Worm (Caenorhabditis elegans) whole organism, early embryonic: ENCODE results near the gene brap-2.

Experiments
- B0310.2 ChIP-seq: sonication (generic microtip); optimal IDR thresholded peaks from 2 replicates; lab custom pipeline; 2016; ENCODE audit warnings: mild to moderate bottlenecking, missing genetic modification characterization, missing compliant biosample characterization
- F13C5.2 ChIP-seq: sonication (generic microtip); optimal IDR thresholded peaks from 2 replicates; lab custom pipeline; 2017; ENCODE audit warnings: mild to moderate bottlenecking, missing genetic modification characterization, inconsistent platforms, missing compliant biosample characterization
- aly-1 ChIP-seq: sonication (generic microtip); optimal IDR thresholded peaks from 2 replicates; lab custom pipeline; 2016; ENCODE audit warnings: missing genetic modification characterization, missing compliant biosample characterization
- ama-1 ChIP-seq: fragments of 150-350 bp; optimal IDR thresholded peaks from 2 replicates; lab custom pipeline; 2014
- ceh-13 ChIP-seq: fragments of 200-800 bp; sonication (Bioruptor generic); optimal IDR thresholded peaks from 2 replicates; lab custom pipeline; 2018; ENCODE audit warnings: mild to moderate bottlenecking, missing genetic modification characterization, missing compliant biosample characterization
- ceh-36 ChIP-seq: sonication (generic microtip); optimal IDR thresholded peaks from 2 replicates; lab custom pipeline; 2016; ENCODE audit warnings: missing genetic modification characterization, inconsistent platforms, missing compliant biosample characterization
- ets-7 ChIP-seq: sonication (generic microtip); optimal IDR thresholded peaks from 2 replicates; lab custom pipeline; 2016; ENCODE audit warnings: missing genotype, missing genetic modification characterization, missing compliant biosample characterization
- flt-1 ChIP-seq: fragments of 200-800 bp; sonication (Bioruptor generic); IDR thresholded peaks from 2 replicates; pipeline ENCODE4 v1.3.6; 2022; ENCODE audit warnings: missing genetic modification characterization, missing compliant biosample characterization
- hmbx-1 ChIP-seq: sonication (generic microtip); optimal IDR thresholded peaks from 2 replicates; lab custom pipeline; 2016; ENCODE audit warnings: mild to moderate bottlenecking, missing genetic modification characterization, missing compliant biosample characterization
- hmg-4 ChIP-seq: fragments of 200-800 bp; sonication (Bioruptor generic); optimal IDR thresholded peaks from 2 replicates; lab custom pipeline; 2018; ENCODE audit warnings: mild to moderate bottlenecking, missing genetic modification characterization, missing compliant biosample characterization
- hnd-1 ChIP-seq: sonication (generic microtip); optimal IDR thresholded peaks from 2 replicates; lab custom pipeline; 2016; ENCODE audit warnings: missing genetic modification characterization, missing compliant biosample characterization
- pes-1 ChIP-seq: fragments of 200-800 bp; sonication (Bioruptor generic); IDR thresholded peaks from 2 replicates; pipeline ENCODE4 v1.3.6; 2022; ENCODE audit warnings: missing genetic modification reagents, missing genetic modification characterization, missing compliant biosample characterization
- scrt-1 ChIP-seq: fragments of 200-800 bp; sonication (Bioruptor generic); IDR thresholded peaks from 2 replicates; pipeline ENCODE4 v1.3.6; 2022; ENCODE audit warnings: missing genetic modification characterization, missing compliant biosample characterization
- sea-1 ChIP-seq: fragments of 200-800 bp; sonication (Bioruptor generic); conservative IDR thresholded peaks from 2 replicates; pipeline ENCODE4 v1.3.6; 2022; ENCODE audit warnings: missing genetic modification characterization, missing compliant biosample characterization
- tbx-11 ChIP-seq: fragments of 200-800 bp; sonication (Bioruptor generic); IDR thresholded peaks from 2 replicates; pipeline ENCODE4 v1.3.6; 2022; ENCODE audit warnings: missing genetic modification characterization, missing compliant biosample characterization
- tbx-37 ChIP-seq: fragments of 200-800 bp; sonication (Bioruptor generic); conservative IDR thresholded peaks from 2 replicates; pipeline ENCODE4 v1.3.6; 2022; ENCODE audit warnings: missing genetic modification reagents, missing genetic modification characterization, missing compliant biosample characterization
- tra-4 ChIP-seq: sonication (generic microtip); optimal IDR thresholded peaks from 2 replicates; lab custom pipeline; 2017; ENCODE audit warnings: missing genetic modification characterization, missing compliant biosample characterization

The brap-2 gene

DNA sequence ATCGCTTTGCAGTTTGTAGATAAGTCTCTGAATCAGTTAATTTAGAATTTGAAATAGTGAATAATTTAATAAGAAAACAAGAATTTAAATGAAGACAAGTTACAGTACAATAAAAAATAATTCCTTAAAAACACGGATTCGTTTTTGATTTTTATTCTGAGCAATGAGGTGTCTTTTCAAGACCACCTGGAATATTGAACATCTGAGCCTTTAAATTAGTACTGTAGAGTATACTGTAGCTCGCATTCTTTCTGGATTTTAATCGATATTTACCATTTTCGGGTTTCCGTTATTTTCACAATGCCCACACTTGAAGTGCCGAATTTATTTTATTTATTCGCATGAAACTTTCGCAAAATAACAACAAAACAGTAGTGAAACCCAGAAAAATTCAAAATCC, 30.8 kb upstream of the brap-2 start, which contains the start of gene F07F6.7:
F07F6.7 (minus strand) TSS at position 27 of the 400 bp plus-strand sequence.
- TF ChIP-seq tra-4 (tag; lab: Kevin White, UChicago) = no peak
- TF ChIP-seq F13C5.2 (tag; lab: Kevin White, UChicago) = no peak
- TF ChIP-seq B0310.2 (tag; lab: Kevin White, UChicago) = no peak
- no peak for TF ChIP-seq ceh-36
- TF ChIP-seq scrt-1 (GFP tag; lab: Robert Waterston, UW) = no peak
- TF ChIP-seq aly-1 (tag; lab: Kevin White, UChicago) = no peak
- no peak for TF ChIP-seq ceh-13 (GFP tag; lab: Kevin White, UChicago)
- no peak for TF ChIP-seq ama-1
- TF ChIP-seq tbx-37 (GFP tag; lab: Robert Waterston, UW) = no peak
- no peak for TF ChIP-seq ets-7
- no peak for TF ChIP-seq pes-1 (GFP tag; lab: Robert Waterston, UW)
- TF ChIP-seq hmg-4 (GFP tag; lab: Kevin White, UChicago) = no peak
- no peak for TF ChIP-seq hmbx-1 (tag; lab: Kevin White, UChicago)
- TF ChIP-seq tbx-11 = no peak
- TF ChIP-seq sea-1 (GFP tag; lab: Robert Waterston, UW) = no peak
- TF ChIP-seq flt-1 = no peak
- TF ChIP-seq hnd-1 = no peak

DNA sequence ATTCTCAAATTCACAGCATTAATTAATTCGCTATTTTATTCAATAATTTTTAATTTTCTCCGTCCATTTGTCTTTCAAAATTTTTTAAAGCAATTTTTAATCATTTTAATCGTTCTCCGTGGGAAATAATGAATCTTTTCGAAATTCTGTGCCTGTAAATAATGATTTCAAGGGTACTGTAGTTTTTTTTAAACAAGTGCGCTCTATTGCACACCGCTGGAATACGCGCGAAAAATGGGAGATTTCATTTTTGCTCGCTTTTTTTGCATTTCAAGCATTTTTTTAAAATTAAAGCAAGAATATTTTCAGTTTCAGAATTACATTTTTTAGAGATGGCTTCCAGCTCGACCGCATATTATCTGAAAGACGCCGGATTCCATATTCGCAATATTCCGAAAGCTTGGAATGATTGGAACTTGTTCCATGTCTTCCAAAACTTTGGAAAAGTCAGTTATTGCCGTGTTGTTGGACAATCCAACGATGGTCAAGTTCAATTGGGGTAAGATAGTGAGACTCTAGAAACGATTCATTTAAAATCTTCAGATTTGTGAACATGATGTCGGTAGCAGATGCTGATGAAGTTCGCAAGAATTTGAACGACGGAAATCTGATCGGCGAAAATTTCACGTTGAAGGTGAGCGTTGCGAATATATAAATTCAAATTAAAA, 28.1 kb upstream of the brap-2 start, which contains the start of gene tofu-6:
tofu-6 (plus strand) TSS at position 302 of the 668 bp plus-strand sequence.
- TF ChIP-seq pes-1 (GFP tag; lab: Robert Waterston, UW) (no peak), ama-1 (peak; percentile 92), sea-1 (GFP tag; lab: Robert Waterston, UW) (no peak), tbx-11 (no peak), aly-1 (tag; lab: Kevin White, UChicago) (peak; percentile 19)

DNA sequence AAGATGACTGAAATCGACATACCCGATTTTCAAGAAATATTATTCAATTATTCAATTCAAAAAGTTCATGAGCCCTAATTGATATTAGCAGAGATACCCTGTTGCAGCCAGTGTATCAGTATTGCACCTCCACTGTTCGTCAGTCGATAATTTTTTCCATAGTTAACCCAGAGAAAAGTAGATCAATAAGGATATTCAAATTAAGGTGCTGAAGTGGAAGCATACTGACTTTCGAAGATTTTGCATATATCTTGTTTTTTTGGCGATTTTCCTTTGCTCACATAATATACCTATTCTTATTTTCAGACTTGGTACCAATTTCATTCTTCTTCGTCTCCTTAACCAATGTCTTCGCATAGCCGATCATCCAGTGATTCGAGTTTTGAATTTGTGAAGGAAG, 25.9 kb upstream of the brap-2 start, which contains the start of gene EEED8.15:
EEED8.15 (plus strand) TSS at position 301 of the 400 bp plus-strand sequence.
- no peak for TF ChIP-seq hmbx-1 (tag; lab: Kevin White, UChicago)
- no peak for TF ChIP-seq ama-1
- no peak for TF ChIP-seq ceh-13 (GFP tag; lab: Kevin White, UChicago)
- TF ChIP-seq hnd-1 = no peak
- no peak for TF ChIP-seq F13C5.2 (tag; lab: Kevin White, UChicago)
- TF ChIP-seq tbx-37 (GFP tag; lab: Robert Waterston, UW) = no peak
- no peak for TF ChIP-seq ets-7

DNA sequence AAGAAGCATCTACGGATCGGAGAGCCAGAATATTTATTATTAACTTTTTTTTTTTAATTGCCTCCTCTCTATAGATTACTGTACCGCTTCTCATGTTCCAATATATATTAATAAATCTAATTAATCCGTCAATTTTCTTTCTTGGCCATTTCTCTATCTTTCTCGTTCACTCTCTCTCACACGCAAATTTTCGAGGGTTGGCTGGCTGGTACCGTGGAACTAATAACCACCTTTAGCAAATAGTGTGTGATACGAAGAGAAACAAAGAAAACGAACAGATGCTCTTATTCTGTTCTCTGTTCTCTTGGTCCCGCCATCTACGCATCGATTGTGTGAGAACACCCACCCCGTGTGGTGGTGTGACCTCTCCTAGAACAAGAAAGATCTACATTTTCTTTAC, 25.3 kb upstream of the brap-2 start:
- no peak for TF ChIP-seq ets-7
- TF ChIP-seq flt-1 = peak; percentile 3; the same call in 1 of the 2 replicates
- TF ChIP-seq sea-1 (GFP tag; lab: Robert Waterston, UW) = 0 out of 2 replicates have a peak, but pooled peaks have one; percentile 10

DNA sequence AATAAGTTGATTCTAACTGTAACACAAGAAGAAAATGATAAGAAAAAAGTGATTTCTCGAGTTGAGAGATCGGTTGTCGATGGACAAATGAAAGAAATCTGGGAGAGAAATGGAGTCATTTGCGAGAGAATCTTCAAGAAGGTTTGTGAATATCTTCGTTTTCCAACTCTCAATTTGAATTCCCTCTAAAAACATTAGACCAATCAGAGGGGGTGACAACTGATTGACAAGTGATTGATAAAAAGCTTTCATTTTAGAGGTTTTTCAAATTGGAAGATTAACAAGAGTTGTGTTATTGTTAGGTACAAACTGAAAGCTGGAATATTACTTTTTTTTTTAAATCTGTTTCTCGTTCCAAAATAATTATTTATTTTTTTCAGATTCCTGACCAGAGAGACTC, 24.9 kb upstream of the brap-2 start:
- TF ChIP-seq sea-1 (GFP tag; lab: Robert Waterston, UW) (no peak), flt-1 (no peak), ama-1 (no peak), ets-7 (no peak), pes-1 (GFP tag; lab: Robert Waterston, UW) (no peak), tra-4 (tag; lab: Kevin White, UChicago) (no peak), tbx-37 (GFP tag; lab: Robert Waterston, UW) (no peak), hmg-4 (GFP tag; lab: Kevin White, UChicago) (no peak), tbx-11 (no peak)

DNA sequence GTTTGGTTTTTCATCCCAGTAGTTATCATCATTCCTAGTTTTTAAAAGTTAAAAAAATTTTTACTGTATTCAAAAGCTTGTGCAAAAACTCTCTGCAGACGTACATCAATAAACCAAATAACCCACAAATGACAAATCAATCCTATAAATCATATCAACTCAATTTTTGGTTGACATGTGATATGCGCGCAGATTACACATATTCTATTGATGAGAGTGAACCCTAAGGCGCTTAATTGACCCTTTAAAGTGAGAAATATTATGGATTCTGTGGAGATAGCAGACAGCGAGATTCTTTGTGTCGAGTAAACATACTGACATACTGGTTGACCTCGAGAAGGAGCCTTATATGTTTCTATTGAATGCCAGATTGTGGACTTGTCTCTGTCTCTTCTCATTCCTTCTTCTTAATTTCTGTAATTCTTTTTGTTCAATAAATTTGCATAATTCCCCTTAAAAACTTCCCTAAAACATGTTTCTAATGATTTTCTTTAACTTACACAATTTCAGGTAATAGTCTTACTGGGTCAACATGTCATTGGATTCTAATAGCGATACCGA, 23.3 kb upstream of the brap-2 start, which contains the start of gene EEED8.2:
EEED8.2 (plus strand) TSS at position 511 of the 561 bp plus-strand sequence.
- TF ChIP-seq F13C5.2 (tag; lab: Kevin White, UChicago) (no peak), hmbx-1 (tag; lab: Kevin White, UChicago) (no peak), flt-1 (no peak), B0310.2 (tag; lab: Kevin White, UChicago) (no peak), tbx-37 (GFP tag; lab: Robert Waterston, UW) (no peak), aly-1 (tag; lab: Kevin White, UChicago) (no peak), tbx-11 (no peak), scrt-1 (GFP tag; lab: Robert Waterston, UW) (no peak), ets-7 (no peak), ama-1 (no peak)

DNA sequence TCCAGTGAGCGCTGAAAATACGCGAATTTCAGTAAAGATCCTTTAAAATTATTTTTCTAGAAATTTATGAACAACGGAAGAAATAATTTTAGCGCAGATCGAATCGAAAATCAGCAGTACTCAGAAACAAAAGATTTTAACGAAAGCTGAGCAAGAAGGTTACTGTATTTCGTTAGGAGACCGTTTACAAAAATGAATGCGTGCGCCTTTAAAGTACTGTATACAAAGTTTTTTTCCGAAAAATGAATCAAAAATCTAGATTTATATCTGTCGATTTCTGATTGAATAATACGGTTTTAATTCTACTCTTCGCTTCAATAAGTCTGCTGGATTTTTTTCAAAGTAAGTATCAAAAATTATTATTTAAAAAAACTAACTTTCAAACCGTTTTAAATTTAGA, 21.1 kb upstream of the brap-2 start, which contains the start of the genes EEED8.14 and EEED8.3:
EEED8.14 (minus strand) TSS at position 13 of the 400 bp plus-strand sequence.
EEED8.3 (plus strand) TSS at position 237 of the 400 bp plus-strand sequence.
- TF ChIP-seq tbx-11 = no peak
- TF ChIP-seq tbx-37 (GFP tag; lab: Robert Waterston, UW) = no peak
- TF ChIP-seq aly-1 (tag; lab: Kevin White, UChicago) = no peak
- TF ChIP-seq B0310.2 (tag; lab: Kevin White, UChicago) = no peak
- no peak for TF ChIP-seq pes-1 (GFP tag; lab: Robert Waterston, UW)
- TF ChIP-seq ets-7 = no peak
- TF ChIP-seq ceh-36 = no peak
- no peak for TF ChIP-seq scrt-1 (GFP tag; lab: Robert Waterston, UW)
- no peak for TF ChIP-seq hmbx-1 (tag; lab: Kevin White, UChicago)
- TF ChIP-seq tra-4 (tag; lab: Kevin White, UChicago) = no peak
- TF ChIP-seq F13C5.2 (tag; lab: Kevin White, UChicago) = no peak
- TF ChIP-seq ama-1 = no peak
- TF ChIP-seq hmg-4 (GFP tag; lab: Kevin White, UChicago) = no peak
- no peak for TF ChIP-seq ceh-13 (GFP tag; lab: Kevin White, UChicago)
- no peak for TF ChIP-seq flt-1
- TF ChIP-seq hnd-1 = no peak
- TF ChIP-seq sea-1 (GFP tag; lab: Robert Waterston, UW) = no peak
